Worm (Caenorhabditis elegans): ENCODE results near the gene F21C10.3.

DNA sequence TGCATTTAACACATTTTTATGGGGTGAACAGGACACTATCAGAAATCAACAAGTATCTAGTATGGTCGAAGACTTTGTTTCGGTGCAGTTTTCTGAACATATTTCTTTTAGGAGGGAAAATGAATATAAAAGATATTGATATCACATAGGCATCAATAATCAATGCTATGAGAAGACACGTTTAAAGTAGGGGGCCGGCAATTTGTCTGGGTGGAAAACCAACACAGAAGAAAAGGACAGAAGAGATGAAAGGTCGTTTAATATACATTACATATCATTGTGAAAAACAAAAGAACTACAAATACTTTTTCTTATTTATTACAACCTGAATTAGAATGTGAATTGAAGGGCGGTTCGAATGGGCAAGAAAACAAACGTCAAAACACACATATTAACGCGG is 24.5 kb downstream of the F21C10.3 start:
- no peak for TF ChIP-seq ztf-11 (tag; optimal IDR thresholded peaks at IDR 0.05)
- TF ChIP-seq unc-39 (tag; optimal IDR thresholded peaks at IDR 0.05), result no peak
- TF ChIP-seq elt-1 (tag; optimal IDR thresholded peaks at IDR 0.05; ENCODE audit: borderline replicate concordance, insufficient read depth), result no peak
- TF ChIP-seq pha-4 (tag; optimal IDR thresholded peaks at IDR 0.05), result no peak
- TF ChIP-seq nhr-76 (tag; optimal IDR thresholded peaks at IDR 0.05), result no peak
- no peak for TF ChIP-seq mep-1 (tag; optimal IDR thresholded peaks at IDR 0.05)
- no peak for TF ChIP-seq lin-13 (tag; optimal IDR thresholded peaks at IDR 0.05)
- no peak for TF ChIP-seq drap-1 (GFP tag; optimal IDR thresholded peaks at IDR 0.05)
- TF ChIP-seq snpc-4 (tag; optimal IDR thresholded peaks at IDR 0.05), result no peak
